Worm (Caenorhabditis elegans) whole organism, L3 larva: ENCODE data around the gene C30G7.3.

ENCODE experiments used
- R02D3.7 ChIP-seq: fragments of 150-350 bp; optimal IDR thresholded peaks from 2 replicates; lab custom pipeline; 2014; ENCODE audit warnings: missing biosample characterization, missing genetic modification characterization
- ZK546.5 ChIP-seq: sonication (generic microtip); optimal IDR thresholded peaks from 2 replicates; lab custom pipeline; 2017; ENCODE audit warnings: missing biosample characterization, missing genetic modification characterization
- aly-2 ChIP-seq: fragments of 150-350 bp; optimal IDR thresholded peaks from 2 replicates; lab custom pipeline; 2014; ENCODE audit warnings: missing biosample characterization, missing genetic modification characterization
- ama-1 ChIP-seq: fragments of 150-350 bp; optimal IDR thresholded peaks from 2 replicates; lab custom pipeline; 2018
- ceh-16 ChIP-seq: sonication (generic microtip); optimal IDR thresholded peaks from 2 replicates; lab custom pipeline; 2017; ENCODE audit warnings: missing biosample characterization, missing genetic modification characterization
- ceh-28 ChIP-seq: fragments of 150-350 bp; optimal IDR thresholded peaks from 2 replicates; lab custom pipeline; 2014; ENCODE audit warnings: missing biosample characterization, missing genetic modification reagents, missing genetic modification characterization
- ceh-9 ChIP-seq: sonication (generic microtip); optimal IDR thresholded peaks from 2 replicates; lab custom pipeline; 2018; ENCODE audit warnings: missing biosample characterization, missing genetic modification characterization
- daf-12 ChIP-seq: fragments of 150-350 bp; optimal IDR thresholded peaks from 2 replicates; lab custom pipeline; 2014; ENCODE audit warnings: missing biosample characterization, missing genetic modification reagents, missing genetic modification characterization
- egl-5 ChIP-seq: fragments of 150-350 bp; optimal IDR thresholded peaks from 2 replicates; lab custom pipeline; 2017; ENCODE audit warnings: missing biosample characterization, missing genetic modification reagents, missing genetic modification characterization, inconsistent platforms
- elt-1 ChIP-seq: fragments of 150-350 bp; optimal IDR thresholded peaks from 2 replicates; lab custom pipeline; 2014; ENCODE audit warnings: missing biosample characterization, missing genetic modification characterization
- elt-2 ChIP-seq: sonication (generic microtip); optimal IDR thresholded peaks from 2 replicates; lab custom pipeline; 2016; ENCODE audit warnings: missing genetic modification reagents, mild to moderate bottlenecking, missing genetic modification characterization, missing compliant biosample characterization
- elt-3 ChIP-seq, 3 experiments: fragments of 150-350 bp in 1 of 3; sonication (generic microtip) in 2 of 3; optimal IDR thresholded peaks; 2 replicates in 2 of 3; 4 replicates in 1 of 3; lab custom pipeline; 2014 to 2017; ENCODE audit warnings: missing biosample characterization in 3 of 3, missing genetic modification characterization in 3 of 3
- fkh-10 ChIP-seq: sonication (generic microtip); optimal IDR thresholded peaks from 2 replicates; lab custom pipeline; 2017; ENCODE audit warnings: missing biosample characterization, missing genetic modification reagents, missing genetic modification characterization
- fkh-2 ChIP-seq: fragments of 150-350 bp; optimal IDR thresholded peaks from 2 replicates; lab custom pipeline; 2014; ENCODE audit warnings: missing biosample characterization, missing genetic modification reagents, missing genetic modification characterization
- hmg-11 ChIP-seq: sonication (generic microtip); optimal IDR thresholded peaks from 2 replicates; lab custom pipeline; 2016; ENCODE audit warnings: missing genetic modification characterization, missing compliant biosample characterization
- lin-15B ChIP-seq: fragments of 150-350 bp; optimal IDR thresholded peaks from 2 replicates; lab custom pipeline; 2014; ENCODE audit warnings: missing biosample characterization, missing genetic modification characterization
- lin-39 ChIP-seq: fragments of 150-350 bp; optimal IDR thresholded peaks from 2 replicates; lab custom pipeline; 2018; ENCODE audit warnings: missing biosample characterization, missing genetic modification reagents, missing genetic modification characterization
- mdl-1 ChIP-seq: fragments of 150-350 bp; optimal IDR thresholded peaks from 2 replicates; lab custom pipeline; 2014; ENCODE audit warnings: missing biosample characterization, missing genetic modification characterization
- nfya-1 ChIP-seq: sonication (generic microtip); optimal IDR thresholded peaks from 2 replicates; lab custom pipeline; 2017; ENCODE audit warnings: missing genetic modification characterization, mild to moderate bottlenecking, missing compliant biosample characterization, antibody characterized with exemption, moderate library complexity; ENCODE audit not compliant: insufficient read depth
- nhr-12 ChIP-seq: fragments of 150-350 bp; optimal IDR thresholded peaks from 2 replicates; lab custom pipeline; 2014; ENCODE audit warnings: missing biosample characterization, missing genetic modification characterization
- nhr-23 ChIP-seq: fragments of 150-350 bp; optimal IDR thresholded peaks from 2 replicates; lab custom pipeline; 2014; ENCODE audit warnings: missing biosample characterization, missing genetic modification reagents, missing genetic modification characterization
- nhr-237 ChIP-seq: fragments of 150-350 bp; optimal IDR thresholded peaks from 2 replicates; lab custom pipeline; 2014; ENCODE audit warnings: missing biosample characterization, missing genetic modification characterization
- nhr-25 ChIP-seq: sonication (generic microtip); optimal IDR thresholded peaks from 2 replicates; lab custom pipeline; 2017; ENCODE audit warnings: missing biosample characterization, missing genetic modification characterization
- nhr-28 ChIP-seq: fragments of 150-350 bp; optimal IDR thresholded peaks from 2 replicates; lab custom pipeline; 2014; ENCODE audit warnings: missing biosample characterization, missing genetic modification characterization
- nhr-43 ChIP-seq: sonication (generic microtip); optimal IDR thresholded peaks from 2 replicates; lab custom pipeline; 2016; ENCODE audit warnings: mild to moderate bottlenecking, missing genetic modification characterization, missing compliant biosample characterization; ENCODE audit not compliant: poor library complexity, severe bottlenecking
- nhr-67 ChIP-seq: fragments of 150-350 bp; optimal IDR thresholded peaks from 2 replicates; lab custom pipeline; 2014; ENCODE audit warnings: missing biosample characterization, missing genetic modification characterization
- nhr-76 ChIP-seq: fragments of 150-350 bp; sonication (generic microtip); optimal IDR thresholded peaks from 5 replicates; lab custom pipeline; 2014; ENCODE audit warnings: missing biosample characterization, missing genetic modification characterization
- nhr-77 ChIP-seq: fragments of 150-350 bp; optimal IDR thresholded peaks from 2 replicates; lab custom pipeline; 2014; ENCODE audit warnings: missing biosample characterization, missing genetic modification characterization
- pha-4 ChIP-seq: fragments of 150-350 bp; optimal IDR thresholded peaks from 2 replicates; lab custom pipeline; 2014; ENCODE audit warnings: missing biosample characterization, missing genetic modification reagents, missing genetic modification characterization
- sea-2 ChIP-seq: fragments of 150-350 bp; sonication (generic microtip); optimal IDR thresholded peaks from 4 replicates; lab custom pipeline; 2014; ENCODE audit warnings: missing biosample characterization, missing genetic modification reagents, missing genetic modification characterization
- snpc-4 ChIP-seq: fragments of 150-350 bp; optimal IDR thresholded peaks from 2 replicates; lab custom pipeline; 2014; ENCODE audit warnings: missing biosample characterization, missing genetic modification characterization
- unc-39 ChIP-seq: sonication (generic microtip); optimal IDR thresholded peaks from 4 replicates; lab custom pipeline; 2017; ENCODE audit warnings: missing biosample characterization, missing genetic modification characterization
- unc-62 ChIP-seq: fragments of 150-350 bp; sonication (generic microtip); optimal IDR thresholded peaks from 4 replicates; lab custom pipeline; 2014; ENCODE audit warnings: missing biosample characterization, missing genetic modification reagents, missing genetic modification characterization
- zag-1 ChIP-seq: fragments of 150-350 bp; optimal IDR thresholded peaks from 2 replicates; lab custom pipeline; 2014; ENCODE audit warnings: missing biosample characterization, missing genetic modification characterization
- ztf-11 ChIP-seq: fragments of 150-350 bp; optimal IDR thresholded peaks from 2 replicates; lab custom pipeline; 2014; ENCODE audit warnings: missing biosample characterization, missing genetic modification characterization

Gene C30G7.3

DNA sequence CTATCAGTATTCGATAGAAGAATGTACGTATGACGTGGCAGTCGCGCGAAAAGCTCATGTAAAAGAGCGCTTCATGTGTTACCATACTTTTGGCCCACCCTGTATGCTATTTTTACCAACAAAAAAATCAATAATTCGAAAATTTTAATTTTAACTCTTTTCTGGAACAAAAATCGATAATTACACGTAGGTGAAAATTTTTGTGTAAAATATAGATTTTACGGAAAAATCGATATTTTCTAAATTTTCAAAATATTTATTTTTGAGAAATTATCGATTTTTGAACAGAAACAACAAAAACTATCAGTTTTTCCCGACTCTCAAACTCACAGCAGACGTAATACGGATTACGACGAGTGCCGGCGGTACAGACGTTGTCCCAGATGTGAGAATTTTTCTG is 380 bp downstream of the C30G7.3 start:
- peak; percentile 46 for TF ChIP-seq ceh-28 (tag; lab: Kevin White, UChicago)
- no peak for TF ChIP-seq nhr-28 (tag; lab: Kevin White, UChicago)

DNA sequence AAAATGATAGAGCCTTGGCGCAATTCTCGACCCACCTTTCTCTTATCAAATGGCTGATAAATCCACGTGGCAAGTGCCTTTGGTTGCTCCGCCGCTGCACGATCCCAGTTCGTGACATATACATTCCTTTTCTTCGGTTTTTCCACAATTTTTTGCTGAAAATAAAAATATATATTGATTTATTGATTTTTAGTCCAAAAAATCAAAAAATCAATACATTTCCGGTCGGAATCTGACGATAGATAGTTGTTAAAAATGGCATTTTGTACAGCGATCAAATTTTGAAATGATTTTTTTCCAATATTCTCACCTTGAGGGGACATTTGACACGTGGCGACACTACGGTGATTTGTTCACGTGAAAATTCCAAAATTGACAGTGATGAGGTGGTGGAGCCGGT is 1.7 kb downstream of the C30G7.3 start:
- TF ChIP-seq pha-4 (tag; lab: Kevin White, UChicago) (no peak), ztf-11 (tag; lab: Kevin White, UChicago) (no peak), ZK546.5 (tag; lab: Kevin White, UChicago) (no peak), ceh-28 (tag; lab: Kevin White, UChicago) (peak; percentile 67), ama-1 (lab: Kevin White, UChicago) (no peak)

DNA sequence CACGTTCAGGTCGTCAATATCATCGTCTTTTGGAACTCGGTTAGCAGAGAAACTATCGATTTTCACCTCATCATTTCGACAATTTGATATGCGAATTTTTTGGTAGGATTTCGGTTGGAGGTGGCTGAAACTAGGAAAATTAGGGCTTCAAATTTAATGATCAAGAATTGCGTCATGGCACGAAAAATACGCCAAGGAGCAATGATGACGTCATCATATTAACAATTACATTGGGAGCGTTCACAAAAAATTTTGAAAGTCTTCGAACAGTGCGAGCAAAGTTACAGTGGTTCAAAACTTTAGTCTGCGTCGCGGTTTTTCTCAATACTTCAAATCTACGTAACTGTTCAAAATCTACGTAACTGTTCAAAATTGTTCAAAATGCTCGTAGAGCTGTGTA is 2.6 kb downstream of the C30G7.3 start:
- TF ChIP-seq nhr-23 (tag; lab: Kevin White, UChicago), result no peak
- TF ChIP-seq nhr-25, result no peak
- no peak for TF ChIP-seq elt-1 (tag; lab: Kevin White, UChicago)
- TF ChIP-seq, all 47 proteins: peak for 0

DNA sequence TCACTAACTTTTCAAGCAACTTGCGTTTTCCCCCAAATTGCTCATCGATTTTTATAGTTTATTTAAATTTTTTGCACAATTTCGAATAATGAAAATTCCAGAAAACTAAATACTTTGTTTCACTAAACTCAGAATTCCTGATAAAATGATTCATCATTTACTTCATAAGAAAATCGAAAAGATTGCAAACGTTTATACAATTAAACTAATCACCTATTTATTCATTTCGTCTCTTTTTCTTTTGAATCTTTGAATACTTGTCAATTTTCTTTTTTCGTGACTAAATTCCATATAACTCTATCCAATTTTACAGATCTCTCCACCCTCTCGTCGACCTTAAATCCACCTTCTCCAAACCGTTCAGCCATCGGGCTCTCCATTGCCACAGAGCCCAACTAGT is 8.9 kb downstream of the C30G7.3 start, which contains the start of gene C30G7.2:
Gene C30G7.2 (plus strand): TSS at position 301 of the 400 bp plus-strand sequence.
- no peak for TF ChIP-seq ZK546.5 (tag; lab: Kevin White, UChicago)
- TF ChIP-seq sea-2 (GFP tag; lab: Kevin White, UChicago), result no peak
- no peak for TF ChIP-seq daf-12 (tag; lab: Kevin White, UChicago)
- no peak for TF ChIP-seq nhr-76 (tag; lab: Kevin White, UChicago)
- no peak for TF ChIP-seq nhr-77 (tag; lab: Kevin White, UChicago)
- TF ChIP-seq elt-3 (tag; optimal IDR thresholded peaks at IDR 0.05; lab: Kevin White, UChicago), result no peak
- TF ChIP-seq elt-2, result no peak
- no peak for TF ChIP-seq nhr-237 (tag; lab: Kevin White, UChicago)
- no peak for TF ChIP-seq nhr-23 (tag; lab: Kevin White, UChicago)
- no peak for TF ChIP-seq unc-62
- no peak for TF ChIP-seq snpc-4 (tag; lab: Kevin White, UChicago)
- TF ChIP-seq nhr-67 (tag; lab: Kevin White, UChicago), result no peak
- TF ChIP-seq mdl-1 (tag; lab: Kevin White, UChicago), result no peak

DNA sequence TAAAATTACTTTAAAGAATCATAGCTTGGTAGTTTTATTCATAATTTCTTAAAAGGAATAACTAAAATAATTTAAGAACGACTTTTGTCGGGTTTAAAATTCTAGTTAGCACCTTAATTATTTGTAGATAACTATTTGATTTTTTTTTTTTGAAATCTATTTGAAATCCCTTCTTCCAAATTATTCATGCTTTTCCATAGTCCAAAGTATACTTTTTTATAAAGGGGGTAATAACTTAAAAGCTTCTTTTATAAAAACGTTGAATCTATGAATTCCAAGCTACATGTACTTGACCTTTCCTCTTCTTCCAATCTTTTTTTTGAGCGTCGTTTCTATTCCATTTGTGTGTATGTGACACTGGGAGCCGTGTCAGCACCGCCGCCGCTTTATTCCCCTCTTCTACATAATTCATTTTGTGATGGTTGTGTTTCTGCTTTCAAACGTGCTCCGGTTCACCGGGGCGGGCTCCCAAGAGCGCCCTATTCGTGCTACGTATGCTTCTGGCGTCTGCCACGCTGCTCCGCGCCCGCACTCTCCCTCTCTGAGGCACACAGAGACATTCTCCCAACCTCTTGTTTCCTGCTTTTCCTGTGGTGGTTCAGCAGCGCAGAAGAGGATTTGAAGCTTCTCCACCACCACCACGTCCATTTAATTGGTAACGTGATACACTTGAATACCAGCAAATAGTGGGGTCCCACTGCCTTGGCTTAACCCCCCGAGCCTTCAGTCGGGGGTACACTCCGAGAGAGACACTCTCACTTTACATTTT is 11.9 kb downstream of the C30G7.3 start:
- no peak for TF ChIP-seq unc-62
- TF ChIP-seq snpc-4 (tag; lab: Kevin White, UChicago), result no peak
- TF ChIP-seq nhr-12, result no peak
- no peak for TF ChIP-seq daf-12 (tag; lab: Kevin White, UChicago)
- no peak for TF ChIP-seq ceh-16
- TF ChIP-seq zag-1 (tag; lab: Kevin White, UChicago), result no peak
- no peak for TF ChIP-seq ceh-9 (tag; lab: Kevin White, UChicago)
- no peak for TF ChIP-seq fkh-2 (tag; lab: Kevin White, UChicago)
- TF ChIP-seq R02D3.7 (tag; lab: Kevin White, UChicago), result no peak
- no peak for TF ChIP-seq unc-39 (tag; lab: Kevin White, UChicago)
- no peak for TF ChIP-seq nhr-43 (tag; lab: Kevin White, UChicago)
- TF ChIP-seq egl-5, result no peak
- no peak for TF ChIP-seq nhr-25
- no peak for TF ChIP-seq hmg-11 (tag; lab: Kevin White, UChicago)
- no peak for TF ChIP-seq ceh-28 (tag; lab: Kevin White, UChicago)
- TF ChIP-seq, all 47 proteins: peak for 0

DNA sequence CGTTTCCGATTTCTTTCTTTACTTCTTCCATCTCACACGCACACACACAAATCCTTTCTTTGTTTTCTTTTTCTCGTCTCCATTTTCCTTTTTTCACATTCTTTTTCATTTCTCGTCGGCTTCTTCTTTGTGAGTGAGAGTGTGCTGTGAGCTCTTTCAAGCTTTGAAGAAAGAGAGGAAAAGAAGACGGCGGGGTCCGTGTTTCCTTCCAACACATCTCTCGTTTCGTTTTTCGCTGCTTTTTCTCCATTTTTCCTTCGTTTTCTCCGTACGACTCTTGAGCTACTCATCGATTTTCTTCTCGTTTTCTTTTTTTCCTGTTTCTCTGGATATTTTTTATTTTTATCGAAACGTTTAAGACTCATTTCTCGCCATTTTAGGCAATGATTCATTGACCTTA is 15.3 kb downstream of the C30G7.3 start:
- TF ChIP-seq lin-15B (tag; lab: Kevin White, UChicago), result peak; percentile 13
- peak; percentile 24 for TF ChIP-seq snpc-4 (tag; lab: Kevin White, UChicago)
- TF ChIP-seq hmg-11 (tag; lab: Kevin White, UChicago), result peak; percentile 48
- TF ChIP-seq lin-39 (tag; lab: Kevin White, UChicago), result peak; percentile 65
- no peak for TF ChIP-seq daf-12 (tag; lab: Kevin White, UChicago)
- TF ChIP-seq nfya-1 (tag; lab: Kevin White, UChicago), result peak; percentile 70
- TF ChIP-seq elt-2, result no peak
- TF ChIP-seq fkh-10, result peak; percentile 66
- TF ChIP-seq aly-2 (tag; lab: Kevin White, UChicago), result no peak
- TF ChIP-seq nhr-77 (tag; lab: Kevin White, UChicago), result no peak
- peak; percentile 13 for TF ChIP-seq egl-5
